Worm (Caenorhabditis elegans): Measurements from ENCODE around the gene Y38H6A.1.

DNA sequence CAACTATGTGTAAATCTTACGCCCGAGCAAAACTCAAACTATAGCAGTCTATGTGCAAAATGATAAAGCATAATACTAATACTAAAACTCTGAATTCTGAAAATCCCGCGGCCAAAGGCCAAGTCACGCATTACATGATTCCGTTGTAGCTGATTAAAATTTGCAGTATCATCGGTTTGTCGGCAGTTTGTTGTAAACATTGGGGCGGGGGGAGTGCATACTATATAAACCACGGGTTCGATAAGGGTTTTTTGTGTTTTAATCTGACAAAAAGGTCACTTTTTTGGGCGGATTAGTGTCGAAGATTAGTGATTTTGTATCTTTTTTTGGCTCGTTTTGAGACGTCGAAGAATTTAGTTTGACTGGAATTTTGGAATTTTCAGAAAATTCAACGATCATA is 49.0 kb downstream of the Y38H6A.1 start:
- TF ChIP-seq sea-1 (GFP tag; conservative IDR thresholded peaks at IDR 0.05) (no peak), ama-1 (optimal IDR thresholded peaks at IDR 0.05) (no peak), flt-1 (GFP tag; IDR thresholded peaks at IDR 0.05) (no peak), ceh-36 (tag; optimal IDR thresholded peaks at IDR 0.05) (no peak), ets-7 (tag; optimal IDR thresholded peaks at IDR 0.05) (no peak)
